Fruit fly (Drosophila melanogaster) whole organism: ENCODE results near the gene mwh.

ENCODE experiments used
- CG8478 ChIP-seq: fragments of >200 bp; optimal IDR thresholded peaks from 2 replicates; lab custom pipeline; 2018; ENCODE audit warnings: inconsistent platforms
- usp ChIP-seq: fragments of >200 bp; optimal IDR thresholded peaks from 2 replicates; lab custom pipeline; 2017; ENCODE audit warnings: missing biosample characterization, missing genetic modification characterization, mixed read lengths

- TF ChIP-seq usp (GFP tag; lab: Kevin White, UChicago): no peak
- no peak for TF ChIP-seq CG8478 (lab: Kevin White, UChicago)
Observed at dm6 chr3L:1218596-1218995, 18.0 kb downstream of the mwh start, which contains the start of gene LysP.
